ENCODE assay signal across 3 fruit fly cellular contexts in genomic region chr3L:19655923-19656322, dm6.
A peak's percentile ranks its signal among the peaks of the same experiment; 100 is the strongest.
TF ChIP-seq lines count a peak whose summit lies in the region.

No protein-coding gene starts in this region.

- no peak for TF ChIP-seq CTCF in whole organism, embryonic (GFP tag; optimal IDR thresholded peaks at IDR 0.05; lab: Kevin White, UChicago)

TF ChIP-seq in whole organism, embryonic, 481 proteins besides CTCF, POLR2A, EP300 and RAD21 (continues in another document):
- no peak for TF ChIP-seq Poxn (GFP tag; IDR thresholded peaks at IDR 0.05; lab: Robert Waterston, UW)
- TF ChIP-seq gt (GFP tag; IDR thresholded peaks at IDR 0.05; lab: Robert Waterston, UW) = 0 out of 2 replicates have a peak, but pooled peaks have one; percentile 18
- TF ChIP-seq CG3838 (GFP tag; optimal IDR thresholded peaks at IDR 0.05; lab: Kevin White, UChicago) = no peak
- peak; percentile 72 for TF ChIP-seq CG2678 (tag; optimal IDR thresholded peaks at IDR 0.05; lab: Kevin White, UChicago)
- peak; percentile 64 for TF ChIP-seq CG15601 (tag; optimal IDR thresholded peaks at IDR 0.05; lab: Kevin White, UChicago)
- TF ChIP-seq CG17829 (tag; optimal IDR thresholded peaks at IDR 0.05; lab: Kevin White, UChicago) = peak; percentile 61
- peak; percentile 73 for TF ChIP-seq CG11504 (tag; optimal IDR thresholded peaks at IDR 0.05; lab: Kevin White, UChicago)
- TF ChIP-seq tap (tag; optimal IDR thresholded peaks at IDR 0.05; lab: Kevin White, UChicago) = peak; percentile 41
- no peak for TF ChIP-seq CG31224 (GFP tag; IDR thresholded peaks at IDR 0.05; lab: Robert Waterston, UW)
- peak; percentile 70; the same call in 1 of the 2 replicates for TF ChIP-seq CG8765 (GFP tag; IDR thresholded peaks at IDR 0.05; lab: Robert Waterston, UW)
- no peak for TF ChIP-seq NfI (GFP tag; optimal IDR thresholded peaks at IDR 0.05; lab: Kevin White, UChicago)
- TF ChIP-seq CG12744 (GFP tag; optimal IDR thresholded peaks at IDR 0.05; lab: Kevin White, UChicago) = no peak
- peak; percentile 61 for TF ChIP-seq fd96Cb (tag; optimal IDR thresholded peaks at IDR 0.05; lab: Kevin White, UChicago)
- TF ChIP-seq HLH3B (GFP tag; IDR thresholded peaks at IDR 0.05; lab: Robert Waterston, UW) = peak; percentile 72
- TF ChIP-seq HLHmδ (GFP tag; optimal IDR thresholded peaks at IDR 0.05; lab: Kevin White, UChicago) = peak; percentile 28
- TF ChIP-seq Lpt (GFP tag; optimal IDR thresholded peaks at IDR 0.05; lab: Kevin White, UChicago) = no peak
- TF ChIP-seq CG13624 (GFP tag; optimal IDR thresholded peaks at IDR 0.05; lab: Kevin White, UChicago) = peak; percentile 13
- TF ChIP-seq shn (GFP tag; optimal IDR thresholded peaks at IDR 0.05; lab: Kevin White, UChicago) = no peak
- peak; percentile 55 for TF ChIP-seq D19A (tag; optimal IDR thresholded peaks at IDR 0.05; lab: Kevin White, UChicago)
- TF ChIP-seq Trl (optimal IDR thresholded peaks at IDR 0.05; lab: Kevin White, UChicago) = no peak
- peak; percentile 5 for TF ChIP-seq Trl (GFP tag; optimal IDR thresholded peaks at IDR 0.05; lab: Kevin White, UChicago)
- TF ChIP-seq unpg (GFP tag; optimal IDR thresholded peaks at IDR 0.05; lab: Kevin White, UChicago) = peak; percentile 55
- TF ChIP-seq klu (GFP tag; IDR thresholded peaks at IDR 0.05; lab: Robert Waterston, UW) = 0 out of 2 replicates have a peak, but pooled peaks have one; percentile 34
- TF ChIP-seq Bdp1 (GFP tag; optimal IDR thresholded peaks at IDR 0.05; lab: Kevin White, UChicago) = no peak
- no peak for TF ChIP-seq ERR (GFP tag; optimal IDR thresholded peaks at IDR 0.05; lab: Kevin White, UChicago)
- no peak for TF ChIP-seq gsb (GFP tag; IDR thresholded peaks at IDR 0.05; lab: Robert Waterston, UW)
- peak; percentile 15 for TF ChIP-seq trh (GFP tag; optimal IDR thresholded peaks at IDR 0.05; lab: Kevin White, UChicago)
- no peak for TF ChIP-seq CHES-1-like (GFP tag; optimal IDR thresholded peaks at IDR 0.05; lab: Kevin White, UChicago)
- TF ChIP-seq dm (GFP tag; optimal IDR thresholded peaks at IDR 0.05; lab: Kevin White, UChicago) = no peak
- peak; percentile 7 for TF ChIP-seq Hr3 (GFP tag; optimal IDR thresholded peaks at IDR 0.05; lab: Kevin White, UChicago)

TF ChIP-seq in whole organism, prepupa, 60 proteins besides CTCF, POLR2A, EP300 and RAD21:
- TF ChIP-seq CG8319 (GFP tag; optimal IDR thresholded peaks at IDR 0.05; lab: Kevin White, UChicago) (no peak), CG31627 (GFP tag; optimal IDR thresholded peaks at IDR 0.05; lab: Kevin White, UChicago) (no peak), Hr4 (GFP tag; optimal IDR thresholded peaks at IDR 0.05; lab: Kevin White, UChicago) (peak; percentile 19), CG8632 (GFP tag; optimal IDR thresholded peaks at IDR 0.05; lab: Kevin White, UChicago) (no peak), CG6163 (GFP tag; IDR thresholded peaks at IDR 0.05; lab: Robert Waterston, UW) (no peak), vri (GFP tag; optimal IDR thresholded peaks at IDR 0.05; lab: Kevin White, UChicago) (no peak), fkh (GFP tag; optimal IDR thresholded peaks at IDR 0.05; lab: Kevin White, UChicago) (peak; percentile 77), dac (GFP tag; optimal IDR thresholded peaks at IDR 0.05; lab: Kevin White, UChicago) (no peak), fd85E (GFP tag; optimal IDR thresholded peaks at IDR 0.05; lab: Kevin White, UChicago) (no peak), Eip93F (GFP tag; optimal IDR thresholded peaks at IDR 0.05; lab: Kevin White, UChicago) (no peak), CG32006 (GFP tag; optimal IDR thresholded peaks at IDR 0.05; lab: Kevin White, UChicago) (no peak), CG8119 (GFP tag; IDR thresholded peaks at IDR 0.05; lab: Robert Waterston, UW) (0 out of 3 replicates have a peak, but pooled peaks have one; percentile 21), Eip78C (GFP tag; lab: Kevin White, UChicago) (peak; percentile 47), OdsH (GFP tag; optimal IDR thresholded peaks at IDR 0.05; lab: Kevin White, UChicago) (no peak)

TF ChIP-seq in whole organism, pupa, 21 proteins besides CTCF, POLR2A, EP300 and RAD21:
- TF ChIP-seq CG8159 (tag; optimal IDR thresholded peaks at IDR 0.05; lab: Kevin White, UChicago) = peak; percentile 7
- no peak for TF ChIP-seq rn (GFP tag; IDR thresholded peaks at IDR 0.05; lab: Robert Waterston, UW)

Comparison
In these comparisons a context has a peak if more than half of its experiments do, and no peak if none do; other contexts are left out.
1. Of the 7 proteins assayed by ChIP-seq in both whole organism, embryonic and whole organism, prepupa: peak only in whole organism, embryonic: Blimp-1, Gug and Sox102F; only in whole organism, prepupa: none; in both: none; in neither: 4.